Fruit fly (Drosophila melanogaster): ENCODE results near the gene skd.

dm6 chr3L:21031093-21031930 is 4.1 kb upstream of the skd start, which contains the start of the genes CG10584 and Polr3E:
- TF ChIP-seq zf30C (GFP tag; optimal IDR thresholded peaks at IDR 0.05), result no peak
- peak; percentile 91 for TF ChIP-seq cwo (GFP tag; optimal IDR thresholded peaks at IDR 0.05)
- peak; percentile 97 for TF ChIP-seq gem (tag; optimal IDR thresholded peaks at IDR 0.05)
- no peak for TF ChIP-seq CG8478 (optimal IDR thresholded peaks at IDR 0.05)
- TF ChIP-seq CG16815 (GFP tag; optimal IDR thresholded peaks at IDR 0.05), result peak; percentile 89
- TF ChIP-seq NC2β (GFP tag; optimal IDR thresholded peaks at IDR 0.05), result peak; percentile 51
- TF ChIP-seq dmrt11E (tag; optimal IDR thresholded peaks at IDR 0.05), result peak; percentile 94
- TF ChIP-seq D (optimal IDR thresholded peaks at IDR 0.05), result no peak
- TF ChIP-seq D (GFP tag; optimal IDR thresholded peaks at IDR 0.05), result peak; percentile 93
- peak in 1 of 2 experiments; percentile 51 for TF ChIP-seq tll (GFP tag; optimal IDR thresholded peaks at IDR 0.05)
- TF ChIP-seq NfI (GFP tag; optimal IDR thresholded peaks at IDR 0.05), result peak; percentile 94
- TF ChIP-seq chif (GFP tag; optimal IDR thresholded peaks at IDR 0.05), result peak in 1 of 2 experiments; percentile 5
- no peak for TF ChIP-seq gce (GFP tag; IDR thresholded peaks at IDR 0.05)
